Worm (Caenorhabditis elegans): ENCODE results near the gene smf-2.

DNA sequence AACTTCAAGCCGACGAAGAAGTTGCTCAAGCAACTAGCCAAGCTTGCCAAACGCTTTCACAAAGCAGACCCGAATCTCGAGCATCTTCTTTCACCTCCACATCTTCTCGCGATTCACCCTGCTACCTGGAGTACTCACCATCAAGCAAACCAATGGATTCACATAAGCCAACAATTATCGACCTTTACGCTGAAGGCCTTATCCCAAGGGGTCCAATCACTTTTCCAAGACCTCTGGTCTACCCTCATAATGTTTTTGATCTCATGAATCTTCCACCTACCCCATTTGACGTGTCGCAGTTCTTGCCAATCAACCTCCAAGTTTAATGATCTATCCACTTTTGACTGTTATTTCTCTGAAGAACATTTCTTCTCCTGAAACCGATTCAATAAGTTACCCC lies 24.8 kb upstream of the smf-2 start:
- TF ChIP-seq med-1 (GFP tag; optimal IDR thresholded peaks at IDR 0.05; ENCODE audit: insufficient read depth) (no peak), cog-1 (tag; optimal IDR thresholded peaks at IDR 0.05) (no peak), ref-1 (GFP tag; conservative IDR thresholded peaks at IDR 0.05) (no peak), tab-1 (GFP tag; IDR thresholded peaks at IDR 0.05) (no peak), klf-2 (GFP tag; conservative IDR thresholded peaks at IDR 0.05) (no peak)

All from whole organism, midembryonic.